Fruit fly (Drosophila melanogaster) whole organism, pupa: Measurements from ENCODE around the gene mRpL13.
A peak's percentile ranks its signal among the peaks of the same experiment; 100 is the strongest.

ENCODE experiments used
- CG10348 ChIP-seq: fragments of 200-800 bp; sonication (Bioruptor generic); IDR thresholded peaks from 2 replicates; pipeline ENCODE4 v1.3.6; 2022; ENCODE audit warnings: missing biosample characterization, missing genetic modification characterization
- CG12605 ChIP-seq: fragments of 200-800 bp; sonication (Bioruptor generic); IDR thresholded peaks from 2 replicates; pipeline ENCODE4 v1.3.6; 2022; ENCODE audit warnings: missing biosample characterization, missing genetic modification characterization
- CG13204 ChIP-seq: fragments of 200-800 bp; sonication (Bioruptor generic); optimal IDR thresholded peaks from 2 replicates; lab custom pipeline; 2018; ENCODE audit warnings: missing biosample characterization, mild to moderate bottlenecking, missing genetic modification characterization, moderate library complexity
- CG14655 ChIP-seq: fragments of 200-800 bp; sonication (Bioruptor generic); optimal IDR thresholded peaks from 3 replicates; lab custom pipeline; 2017; ENCODE audit warnings: mild to moderate bottlenecking, missing biosample characterization, missing genetic modification reagents, missing genetic modification characterization
- CG15710 ChIP-seq: fragments of 200-800 bp; sonication (Bioruptor generic); optimal IDR thresholded peaks from 2 replicates; lab custom pipeline; 2018; ENCODE audit warnings: missing biosample characterization, mild to moderate bottlenecking, missing genetic modification characterization, moderate library complexity
- CG17806 ChIP-seq: fragments of 200-800 bp; sonication (Bioruptor generic); optimal IDR thresholded peaks from 2 replicates; lab custom pipeline; 2018; ENCODE audit warnings: missing biosample characterization, mild to moderate bottlenecking, missing genetic modification characterization, moderate library complexity
- CG32121 ChIP-seq: fragments of 200-800 bp; sonication (Bioruptor generic); IDR thresholded peaks from 2 replicates; pipeline ENCODE4 v1.3.6; 2022; ENCODE audit warnings: missing biosample characterization, missing genetic modification characterization
- CG34367 ChIP-seq: fragments of 200-800 bp; sonication (Bioruptor generic); optimal IDR thresholded peaks from 2 replicates; lab custom pipeline; 2018; ENCODE audit warnings: missing biosample characterization, mild to moderate bottlenecking, missing genetic modification characterization
- CG4496 ChIP-seq: fragments of 200-800 bp; sonication (Bioruptor generic); IDR thresholded peaks from 3 replicates; pipeline ENCODE4 v1.3.6; 2022; ENCODE audit warnings: missing biosample characterization, missing genetic modification characterization
- CG8159 ChIP-seq: fragments of 200-800 bp; sonication (Bioruptor generic); optimal IDR thresholded peaks from 3 replicates; lab custom pipeline; 2018; ENCODE audit warnings: missing biosample characterization, mild to moderate bottlenecking, missing genetic modification characterization, moderate library complexity
- CG8301 ChIP-seq: fragments of 200-800 bp; sonication (Bioruptor generic); optimal IDR thresholded peaks from 2 replicates; lab custom pipeline; 2018; ENCODE audit warnings: missing biosample characterization, mild to moderate bottlenecking, missing genetic modification characterization
- CG9948 ChIP-seq: fragments of 200-800 bp; sonication (Bioruptor generic); optimal IDR thresholded peaks from 2 replicates; lab custom pipeline; 2018; ENCODE audit warnings: missing biosample characterization, mild to moderate bottlenecking, missing genetic modification characterization, moderate library complexity
- D1 ChIP-seq: fragments of 200-800 bp; sonication (Bioruptor generic); optimal IDR thresholded peaks from 2 replicates; lab custom pipeline; 2018; ENCODE audit warnings: missing biosample characterization, mild to moderate bottlenecking, missing genetic modification characterization, moderate library complexity
- EcR ChIP-seq: fragments of 200-800 bp; sonication (Bioruptor generic); optimal IDR thresholded peaks from 3 replicates; lab custom pipeline; 2019; ENCODE audit warnings: missing biosample characterization, missing genetic modification characterization, mild to moderate bottlenecking, moderate library complexity, missing genetic modification reagents
- Ets98B ChIP-seq: fragments of 200-800 bp; sonication (Bioruptor generic); IDR thresholded peaks from 2 replicates; pipeline ENCODE4 v1.3.6; 2022; ENCODE audit warnings: missing biosample characterization, missing genetic modification characterization
- Pif1A ChIP-seq: fragments of 200-800 bp; sonication (Bioruptor generic); optimal IDR thresholded peaks from 3 replicates; lab custom pipeline; 2016; ENCODE audit warnings: missing biosample characterization, missing genetic modification characterization
- Pif1B ChIP-seq: fragments of 200-800 bp; sonication (Bioruptor generic); optimal IDR thresholded peaks from 3 replicates; lab custom pipeline; 2016; ENCODE audit warnings: missing biosample characterization, missing genetic modification characterization
- Snoo ChIP-seq: fragments of 200-800 bp; sonication (Bioruptor generic); optimal IDR thresholded peaks from 3 replicates; lab custom pipeline; 2017; ENCODE audit warnings: missing biosample characterization, mild to moderate bottlenecking, missing genetic modification characterization, inconsistent platforms
- fd96Ca ChIP-seq: fragments of 200-800 bp; sonication (Bioruptor generic); IDR thresholded peaks from 3 replicates; pipeline ENCODE4 v1.3.6; 2022; ENCODE audit warnings: missing biosample characterization, missing genetic modification characterization
- gl ChIP-seq: fragments of 200-800 bp; sonication (Bioruptor generic); optimal IDR thresholded peaks from 2 replicates; lab custom pipeline; 2018; ENCODE audit warnings: missing biosample characterization, mild to moderate bottlenecking, missing genetic modification characterization
- rn ChIP-seq: fragments of 200-800 bp; sonication (Bioruptor generic); IDR thresholded peaks from 2 replicates; pipeline ENCODE4 v1.3.6; 2022; ENCODE audit warnings: missing biosample characterization, missing genetic modification characterization

Gene mRpL13

dm6 chr2L:18860920-18861319 lies 1.9 kb upstream of the mRpL13 start:
- TF ChIP-seq fd96Ca (GFP tag; lab: Robert Waterston, UW) (no peak), CG15710 (tag; lab: Kevin White, UChicago) (no peak), CG4496 (no peak), CG8301 (tag; lab: Kevin White, UChicago) (no peak), Pif1B (GFP tag; lab: Kevin White, UChicago) (no peak), CG14655 (GFP tag; lab: Kevin White, UChicago) (no peak), CG34367 (tag; lab: Kevin White, UChicago) (no peak), CG17806 (tag; lab: Kevin White, UChicago) (no peak), CG12605 (GFP tag; lab: Robert Waterston, UW) (no peak), D1 (no peak), Pif1A (GFP tag; lab: Kevin White, UChicago) (no peak), rn (GFP tag; lab: Robert Waterston, UW) (no peak)

- peak; percentile 97 for TF ChIP-seq fd96Ca (GFP tag; lab: Robert Waterston, UW)
- no peak for TF ChIP-seq EcR (GFP tag; lab: Kevin White, UChicago)
- TF ChIP-seq CG14655 (GFP tag; lab: Kevin White, UChicago) = peak; percentile 95
- TF ChIP-seq CG17806 (tag; lab: Kevin White, UChicago) = peak; percentile 96
- TF ChIP-seq CG15710 (tag; lab: Kevin White, UChicago) = peak; percentile 95
- peak; percentile 95 for TF ChIP-seq CG8301 (tag; lab: Kevin White, UChicago)
- peak; percentile 87 for TF ChIP-seq gl (tag; lab: Kevin White, UChicago)
- peak; percentile 83 for TF ChIP-seq CG10348 (GFP tag; lab: Robert Waterston, UW)
- peak; percentile 82 for TF ChIP-seq rn (GFP tag; lab: Robert Waterston, UW)
- peak; percentile 97 for TF ChIP-seq Ets98B (GFP tag; lab: Robert Waterston, UW)
- peak; percentile 95 for TF ChIP-seq CG32121 (GFP tag; lab: Robert Waterston, UW)
- TF ChIP-seq CG4496 = peak; percentile 98
- peak; percentile 96 for TF ChIP-seq Pif1A (GFP tag; lab: Kevin White, UChicago)
- peak; percentile 62 for TF ChIP-seq D1
- TF ChIP-seq CG13204 (GFP tag; lab: Kevin White, UChicago) = peak; percentile 85
- TF ChIP-seq Snoo (tag; lab: Kevin White, UChicago) = peak; percentile 95
- peak; percentile 92 for TF ChIP-seq Pif1B (GFP tag; lab: Kevin White, UChicago)
- TF ChIP-seq CG8159 (tag; lab: Kevin White, UChicago) = peak; percentile 94
- TF ChIP-seq CG12605 (GFP tag; lab: Robert Waterston, UW) = peak; percentile 95
- peak; percentile 94 for TF ChIP-seq CG9948
- TF ChIP-seq CG34367 (tag; lab: Kevin White, UChicago) = peak; percentile 95
- TF ChIP-seq, all 21 proteins: peak for 20
Measured at dm6 chr2L:18857635-18858059, 1.4 kb downstream of the mRpL13 start.

dm6 chr2L:18852249-18852648 lies 6.8 kb downstream of the mRpL13 start:
- TF ChIP-seq CG17806 (tag; lab: Kevin White, UChicago) = no peak
- no peak for TF ChIP-seq CG13204 (GFP tag; lab: Kevin White, UChicago)
- no peak for TF ChIP-seq gl (tag; lab: Kevin White, UChicago)
- TF ChIP-seq D1 = no peak
- TF ChIP-seq CG9948 = no peak
- no peak for TF ChIP-seq CG10348 (GFP tag; lab: Robert Waterston, UW)
- TF ChIP-seq CG12605 (GFP tag; lab: Robert Waterston, UW) = no peak
- no peak for TF ChIP-seq Snoo (tag; lab: Kevin White, UChicago)
- no peak for TF ChIP-seq fd96Ca (GFP tag; lab: Robert Waterston, UW)
- TF ChIP-seq, all 21 proteins: peak for 0

dm6 chr2L:18846843-18847242 lies 12.2 kb downstream of the mRpL13 start:
- TF ChIP-seq CG8301 (tag; lab: Kevin White, UChicago) (no peak), fd96Ca (GFP tag; lab: Robert Waterston, UW) (no peak), CG9948 (no peak), CG12605 (GFP tag; lab: Robert Waterston, UW) (no peak), CG13204 (GFP tag; lab: Kevin White, UChicago) (no peak)

dm6 chr2L:18846175-18846574 lies 12.9 kb downstream of the mRpL13 start:
- TF ChIP-seq EcR (GFP tag; lab: Kevin White, UChicago) (no peak), Pif1B (GFP tag; lab: Kevin White, UChicago) (no peak), CG17806 (tag; lab: Kevin White, UChicago) (no peak), CG4496 (no peak), CG12605 (GFP tag; lab: Robert Waterston, UW) (no peak)

dm6 chr2L:18844917-18845509 lies 14.0 kb downstream of the mRpL13 start, which contains the start of gene CG17321:
TSS of gene CG17321 (plus strand) at chr2L:18845184.
- TF ChIP-seq CG8159 (tag; lab: Kevin White, UChicago) = no peak
- peak; percentile 15 for TF ChIP-seq Pif1B (GFP tag; lab: Kevin White, UChicago)

dm6 chr2L:18844479-18844878 lies 14.6 kb downstream of the mRpL13 start, which contains the start of gene CG33120:
TSS of gene CG33120 (minus strand) at chr2L:18844579.
- TF ChIP-seq CG8159 (tag; lab: Kevin White, UChicago) (no peak), CG4496 (no peak), CG10348 (GFP tag; lab: Robert Waterston, UW) (no peak), Pif1B (GFP tag; lab: Kevin White, UChicago) (no peak), CG15710 (tag; lab: Kevin White, UChicago) (no peak), Pif1A (GFP tag; lab: Kevin White, UChicago) (no peak), rn (GFP tag; lab: Robert Waterston, UW) (no peak), Snoo (tag; lab: Kevin White, UChicago) (no peak), CG8301 (tag; lab: Kevin White, UChicago) (no peak), Ets98B (GFP tag; lab: Robert Waterston, UW) (no peak), EcR (GFP tag; lab: Kevin White, UChicago) (no peak), fd96Ca (GFP tag; lab: Robert Waterston, UW) (no peak), CG9948 (no peak), CG12605 (GFP tag; lab: Robert Waterston, UW) (no peak), CG14655 (GFP tag; lab: Kevin White, UChicago) (no peak), CG13204 (GFP tag; lab: Kevin White, UChicago) (no peak), gl (tag; lab: Kevin White, UChicago) (no peak)
